Fruit fly (Drosophila melanogaster) whole organism, embryonic: ENCODE measurements around the gene Agpat4.

Experiments
- Atf6 ChIP-seq: fragments of 200-800 bp; sonication (Bioruptor generic); IDR thresholded peaks from 2 replicates; pipeline ENCODE4 v1.3.6; 2022; ENCODE audit warnings: missing biosample characterization, missing genetic modification characterization
- CG43689 ChIP-seq: fragments of 200-800 bp; sonication (Bioruptor generic); IDR thresholded peaks from 2 replicates; pipeline ENCODE4 v1.3.6; 2022; ENCODE audit warnings: missing biosample characterization, missing genetic modification characterization
- D ChIP-seq, 2 experiments: fragments of 200-800 bp in 1 of 2; fragments of >200 bp in 1 of 2; sonication (Bioruptor generic) in 1 of 2; optimal IDR thresholded peaks; 2 replicates in 1 of 2; 3 replicates in 1 of 2; lab custom pipeline; 2017; ENCODE audit warnings: mild to moderate bottlenecking in 1 of 2, missing biosample characterization in 1 of 2, missing genetic modification characterization in 1 of 2, missing genetic modification reagents in 1 of 2
- Doc3 ChIP-seq: fragments of 200-800 bp; sonication (Bioruptor generic); IDR thresholded peaks from 3 replicates; pipeline ENCODE4 v1.3.6; 2022; ENCODE audit warnings: missing biosample characterization, missing genetic modification characterization; ENCODE audit not compliant: partially characterized antibody
- H2.0 ChIP-seq: fragments of 200-800 bp; sonication (Bioruptor generic); IDR thresholded peaks from 2 replicates; pipeline ENCODE4 v1.3.6; 2022; ENCODE audit warnings: missing biosample characterization, missing genetic modification characterization
- Ravus ChIP-seq: fragments of 200-800 bp; sonication (Bioruptor generic); IDR thresholded peaks from 2 replicates; pipeline ENCODE4 v1.3.6; 2022; ENCODE audit warnings: missing biosample characterization, missing genetic modification characterization
- bsh ChIP-seq, 2 experiments: fragments of 200-800 bp; sonication (Bioruptor generic); optimal IDR thresholded peaks; 2 replicates each; lab custom pipeline; 2017 to 2018; ENCODE audit warnings: mild to moderate bottlenecking in 2 of 2, missing biosample characterization in 2 of 2, missing genetic modification characterization in 2 of 2, moderate library complexity in 1 of 2
- cwo ChIP-seq: fragments of 200-800 bp; sonication (Bioruptor generic); optimal IDR thresholded peaks from 3 replicates; lab custom pipeline; 2017; ENCODE audit warnings: missing biosample characterization, missing genetic modification characterization, mild to moderate bottlenecking, moderate library complexity, missing genetic modification reagents

dm6 chr3L:16391257-16391656 is 9.9 kb upstream of the Agpat4 start:
- TF ChIP-seq Doc3 (GFP tag; lab: Robert Waterston, UW) (no peak), D (optimal IDR thresholded peaks at IDR 0.05; lab: Kevin White, UChicago) (no peak), D (GFP tag; optimal IDR thresholded peaks at IDR 0.05; lab: Kevin White, UChicago) (no peak), Ravus (GFP tag; lab: Robert Waterston, UW) (no peak), CG43689 (no peak), H2.0 (no peak), Atf6 (GFP tag; lab: Robert Waterston, UW) (no peak), bsh (GFP tag; optimal IDR thresholded peaks at IDR 0.05; lab: Kevin White, UChicago) (no peak), cwo (GFP tag; lab: Kevin White, UChicago) (no peak)
